Fruit fly (Drosophila melanogaster) whole organism, pupa: Measurements from ENCODE around the gene ND-39.

ENCODE experiments used
- CG10348 ChIP-seq: fragments of 200-800 bp; sonication (Bioruptor generic); IDR thresholded peaks from 2 replicates; pipeline ENCODE4 v1.3.6; 2022; ENCODE audit warnings: missing biosample characterization, missing genetic modification characterization
- CG12605 ChIP-seq: fragments of 200-800 bp; sonication (Bioruptor generic); IDR thresholded peaks from 2 replicates; pipeline ENCODE4 v1.3.6; 2022; ENCODE audit warnings: missing biosample characterization, missing genetic modification characterization
- CG13204 ChIP-seq: fragments of 200-800 bp; sonication (Bioruptor generic); optimal IDR thresholded peaks from 2 replicates; lab custom pipeline; 2018; ENCODE audit warnings: missing biosample characterization, mild to moderate bottlenecking, missing genetic modification characterization, moderate library complexity
- CG14655 ChIP-seq: fragments of 200-800 bp; sonication (Bioruptor generic); optimal IDR thresholded peaks from 3 replicates; lab custom pipeline; 2017; ENCODE audit warnings: mild to moderate bottlenecking, missing biosample characterization, missing genetic modification reagents, missing genetic modification characterization
- CG15710 ChIP-seq: fragments of 200-800 bp; sonication (Bioruptor generic); optimal IDR thresholded peaks from 2 replicates; lab custom pipeline; 2018; ENCODE audit warnings: missing biosample characterization, mild to moderate bottlenecking, missing genetic modification characterization, moderate library complexity
- CG17806 ChIP-seq: fragments of 200-800 bp; sonication (Bioruptor generic); optimal IDR thresholded peaks from 2 replicates; lab custom pipeline; 2018; ENCODE audit warnings: missing biosample characterization, mild to moderate bottlenecking, missing genetic modification characterization, moderate library complexity
- CG32121 ChIP-seq: fragments of 200-800 bp; sonication (Bioruptor generic); IDR thresholded peaks from 2 replicates; pipeline ENCODE4 v1.3.6; 2022; ENCODE audit warnings: missing biosample characterization, missing genetic modification characterization
- CG34367 ChIP-seq: fragments of 200-800 bp; sonication (Bioruptor generic); optimal IDR thresholded peaks from 2 replicates; lab custom pipeline; 2018; ENCODE audit warnings: missing biosample characterization, mild to moderate bottlenecking, missing genetic modification characterization
- CG4496 ChIP-seq: fragments of 200-800 bp; sonication (Bioruptor generic); IDR thresholded peaks from 3 replicates; pipeline ENCODE4 v1.3.6; 2022; ENCODE audit warnings: missing biosample characterization, missing genetic modification characterization
- CG8159 ChIP-seq: fragments of 200-800 bp; sonication (Bioruptor generic); optimal IDR thresholded peaks from 3 replicates; lab custom pipeline; 2018; ENCODE audit warnings: missing biosample characterization, mild to moderate bottlenecking, missing genetic modification characterization, moderate library complexity
- CG8301 ChIP-seq: fragments of 200-800 bp; sonication (Bioruptor generic); optimal IDR thresholded peaks from 2 replicates; lab custom pipeline; 2018; ENCODE audit warnings: missing biosample characterization, mild to moderate bottlenecking, missing genetic modification characterization
- CG9948 ChIP-seq: fragments of 200-800 bp; sonication (Bioruptor generic); optimal IDR thresholded peaks from 2 replicates; lab custom pipeline; 2018; ENCODE audit warnings: missing biosample characterization, mild to moderate bottlenecking, missing genetic modification characterization, moderate library complexity
- D1 ChIP-seq: fragments of 200-800 bp; sonication (Bioruptor generic); optimal IDR thresholded peaks from 2 replicates; lab custom pipeline; 2018; ENCODE audit warnings: missing biosample characterization, mild to moderate bottlenecking, missing genetic modification characterization, moderate library complexity
- EcR ChIP-seq: fragments of 200-800 bp; sonication (Bioruptor generic); optimal IDR thresholded peaks from 3 replicates; lab custom pipeline; 2019; ENCODE audit warnings: missing biosample characterization, missing genetic modification characterization, mild to moderate bottlenecking, moderate library complexity, missing genetic modification reagents
- Ets98B ChIP-seq: fragments of 200-800 bp; sonication (Bioruptor generic); IDR thresholded peaks from 2 replicates; pipeline ENCODE4 v1.3.6; 2022; ENCODE audit warnings: missing biosample characterization, missing genetic modification characterization
- Pif1A ChIP-seq: fragments of 200-800 bp; sonication (Bioruptor generic); optimal IDR thresholded peaks from 3 replicates; lab custom pipeline; 2016; ENCODE audit warnings: missing biosample characterization, missing genetic modification characterization
- Pif1B ChIP-seq: fragments of 200-800 bp; sonication (Bioruptor generic); optimal IDR thresholded peaks from 3 replicates; lab custom pipeline; 2016; ENCODE audit warnings: missing biosample characterization, missing genetic modification characterization
- Snoo ChIP-seq: fragments of 200-800 bp; sonication (Bioruptor generic); optimal IDR thresholded peaks from 3 replicates; lab custom pipeline; 2017; ENCODE audit warnings: missing biosample characterization, mild to moderate bottlenecking, missing genetic modification characterization, inconsistent platforms
- fd96Ca ChIP-seq: fragments of 200-800 bp; sonication (Bioruptor generic); IDR thresholded peaks from 3 replicates; pipeline ENCODE4 v1.3.6; 2022; ENCODE audit warnings: missing biosample characterization, missing genetic modification characterization
- gl ChIP-seq: fragments of 200-800 bp; sonication (Bioruptor generic); optimal IDR thresholded peaks from 2 replicates; lab custom pipeline; 2018; ENCODE audit warnings: missing biosample characterization, mild to moderate bottlenecking, missing genetic modification characterization
- rn ChIP-seq: fragments of 200-800 bp; sonication (Bioruptor generic); IDR thresholded peaks from 2 replicates; pipeline ENCODE4 v1.3.6; 2022; ENCODE audit warnings: missing biosample characterization, missing genetic modification characterization

Gene ND-39

DNA sequence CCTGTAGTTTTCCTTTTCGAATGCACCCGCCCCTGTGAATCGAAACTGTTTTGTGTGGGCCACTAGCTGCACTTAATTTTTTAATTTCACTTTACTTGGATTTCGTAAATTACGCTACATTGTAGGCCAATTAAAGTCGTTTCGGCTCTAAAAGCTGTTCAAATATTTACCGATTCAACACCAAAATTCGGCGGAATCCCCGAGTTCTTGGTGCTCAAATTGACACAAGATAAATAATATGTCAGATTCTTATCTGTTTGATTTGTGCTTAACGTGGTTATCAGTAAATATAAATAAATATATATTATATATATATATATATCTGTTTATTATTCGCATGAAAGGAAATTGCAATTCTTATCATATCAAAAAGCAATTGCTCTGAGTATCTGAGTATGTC is 43.9 kb upstream of the ND-39 start:
- TF ChIP-seq rn (no peak), CG8301 (no peak), CG34367 (tag; lab: Kevin White, UChicago) (no peak), CG8159 (peak; percentile 12), CG12605 (no peak), Snoo (tag; lab: Kevin White, UChicago) (peak; percentile 54), CG32121 (GFP tag; lab: Robert Waterston, UW) (no peak), Pif1B (GFP tag; lab: Kevin White, UChicago) (peak; percentile 36), Ets98B (GFP tag; lab: Robert Waterston, UW) (no peak)

DNA sequence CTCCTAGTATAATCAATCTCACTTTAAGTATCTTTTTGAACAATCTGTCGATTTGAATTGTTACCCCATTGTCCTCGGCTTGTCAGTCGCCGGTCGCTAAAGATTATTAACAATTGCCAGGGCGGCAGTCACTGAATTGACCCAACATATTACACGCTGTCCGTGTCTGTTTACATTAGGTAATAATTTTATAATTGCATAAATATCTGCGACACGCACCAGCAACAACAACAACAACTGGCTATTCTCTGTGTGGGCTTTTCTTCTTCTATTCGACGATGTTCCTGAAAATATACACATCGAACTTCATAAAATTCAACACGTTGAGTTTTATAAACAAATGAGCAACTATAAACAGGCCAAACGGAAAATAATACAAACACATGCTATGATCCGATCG is 43.1 kb upstream of the ND-39 start:
- TF ChIP-seq CG14655 (GFP tag; lab: Kevin White, UChicago) (no peak), CG10348 (no peak), CG34367 (tag; lab: Kevin White, UChicago) (no peak), CG17806 (tag; lab: Kevin White, UChicago) (no peak)
- TF ChIP-seq, all 21 proteins: peak for 0

DNA sequence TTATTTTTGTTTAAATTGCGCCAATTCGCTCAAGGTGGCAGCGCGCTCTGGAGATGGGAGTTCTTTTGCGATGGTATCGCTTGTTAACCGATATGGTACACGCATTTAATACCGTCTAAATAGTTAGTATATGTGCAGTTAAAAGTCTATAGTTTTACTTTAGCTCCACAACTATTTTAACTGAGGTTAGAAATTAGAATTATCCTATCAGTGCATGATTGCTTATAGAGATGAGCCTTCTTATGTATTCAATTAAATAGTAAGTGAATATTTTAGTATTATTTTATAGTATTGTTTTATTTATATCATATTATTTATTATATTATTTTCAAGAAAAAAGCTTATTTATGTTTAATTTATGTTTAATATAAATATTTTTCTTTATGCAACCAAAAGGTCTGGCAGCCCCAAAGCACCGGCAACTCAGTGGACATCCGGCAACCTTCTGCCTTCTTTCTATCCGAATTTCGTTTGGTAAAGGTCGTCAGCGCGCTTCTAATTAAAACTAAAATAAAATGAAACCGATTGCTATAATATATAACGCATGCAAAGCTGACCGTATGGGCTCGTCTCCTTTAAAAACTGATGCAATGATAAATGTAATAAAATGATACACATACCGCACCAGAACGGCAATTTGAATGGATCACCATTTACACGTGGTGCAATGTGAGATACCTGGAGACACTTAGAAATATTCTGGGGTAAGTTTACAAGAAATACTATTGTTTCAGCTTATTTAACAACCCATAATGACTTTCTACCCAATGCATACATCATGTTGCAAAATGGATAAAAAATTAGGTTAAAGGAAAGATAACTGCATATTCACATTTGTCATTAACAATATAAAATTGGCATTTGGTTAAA is 38.8 kb upstream of the ND-39 start, which contains the start of gene CG5199:
Gene CG5199, minus strand, starts transcription at position 52 of the 870 bp plus-strand sequence.
- TF ChIP-seq Pif1A (GFP tag; lab: Kevin White, UChicago) (no peak), CG4496 (GFP tag; lab: Robert Waterston, UW) (0 out of 3 replicates have a peak, but pooled peaks have one; percentile 35), CG15710 (tag; lab: Kevin White, UChicago) (peak; percentile 59), CG17806 (tag; lab: Kevin White, UChicago) (no peak), CG13204 (GFP tag; lab: Kevin White, UChicago) (no peak), fd96Ca (GFP tag; lab: Robert Waterston, UW) (no peak), CG14655 (GFP tag; lab: Kevin White, UChicago) (peak; percentile 47), CG8301 (no peak), CG34367 (tag; lab: Kevin White, UChicago) (no peak), CG10348 (no peak), rn (no peak), D1 (tag; lab: Kevin White, UChicago) (no peak), CG32121 (GFP tag; lab: Robert Waterston, UW) (peak; percentile 29; the same call in 1 of the 2 replicates), Pif1B (GFP tag; lab: Kevin White, UChicago) (peak; percentile 14), Snoo (tag; lab: Kevin White, UChicago) (peak; percentile 53), CG8159 (peak; percentile 64), gl (tag; lab: Kevin White, UChicago) (no peak), Ets98B (GFP tag; lab: Robert Waterston, UW) (no peak), EcR (no peak), CG9948 (tag; lab: Kevin White, UChicago) (peak; percentile 43)

DNA sequence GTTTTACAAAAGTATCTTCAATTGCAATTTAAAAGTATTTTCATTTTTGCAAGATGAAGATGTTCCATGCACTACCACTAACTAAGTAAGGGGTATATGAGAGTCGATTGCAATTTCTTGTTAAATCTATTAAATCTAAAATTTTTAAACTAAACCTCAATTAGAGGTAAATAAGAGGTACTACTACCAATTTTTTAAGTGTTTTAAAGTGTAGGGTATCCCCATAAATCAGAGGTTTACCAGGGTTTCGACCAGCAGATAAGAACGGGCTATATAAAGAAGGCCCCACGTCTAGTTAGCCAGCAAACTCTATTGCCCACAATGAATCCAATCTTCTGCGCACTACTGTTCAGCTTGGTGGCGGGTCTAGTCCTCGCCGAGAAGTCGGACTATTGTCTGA is 31.5 kb upstream of the ND-39 start, which contains the start of gene mag:
Gene mag, plus strand, starts transcription at position 301 of the 400 bp plus-strand sequence.
- TF ChIP-seq CG14655 (GFP tag; lab: Kevin White, UChicago) (no peak), Ets98B (GFP tag; lab: Robert Waterston, UW) (no peak), CG15710 (tag; lab: Kevin White, UChicago) (no peak), CG32121 (GFP tag; lab: Robert Waterston, UW) (no peak), CG4496 (GFP tag; lab: Robert Waterston, UW) (no peak)
- TF ChIP-seq, all 21 proteins: peak for 0

DNA sequence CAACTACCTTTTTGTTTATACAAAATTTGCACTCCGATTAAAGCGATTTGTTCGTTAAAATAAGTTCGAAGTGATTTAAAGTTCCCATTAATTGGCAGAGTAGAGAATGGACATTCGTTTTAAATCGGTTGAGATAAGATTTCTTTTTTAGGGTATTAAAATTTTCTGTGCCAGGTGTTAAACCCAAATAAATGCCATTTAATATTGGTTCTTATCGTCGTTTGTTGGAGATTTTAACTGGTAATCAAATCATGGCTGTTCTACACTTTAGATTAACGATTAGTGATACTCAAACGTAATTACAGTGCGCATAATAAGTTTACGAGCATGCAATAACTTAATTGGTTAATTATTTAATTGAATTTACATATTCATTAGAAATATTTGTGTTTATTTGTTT is 29.5 kb upstream of the ND-39 start:
- TF ChIP-seq Snoo (tag; lab: Kevin White, UChicago) (no peak), Pif1A (GFP tag; lab: Kevin White, UChicago) (no peak), CG32121 (GFP tag; lab: Robert Waterston, UW) (no peak), CG34367 (tag; lab: Kevin White, UChicago) (no peak), EcR (no peak), CG13204 (GFP tag; lab: Kevin White, UChicago) (no peak), D1 (tag; lab: Kevin White, UChicago) (no peak), CG10348 (no peak), Ets98B (GFP tag; lab: Robert Waterston, UW) (no peak), gl (tag; lab: Kevin White, UChicago) (no peak), CG9948 (tag; lab: Kevin White, UChicago) (no peak), CG15710 (tag; lab: Kevin White, UChicago) (no peak), CG14655 (GFP tag; lab: Kevin White, UChicago) (no peak), CG8301 (no peak)

DNA sequence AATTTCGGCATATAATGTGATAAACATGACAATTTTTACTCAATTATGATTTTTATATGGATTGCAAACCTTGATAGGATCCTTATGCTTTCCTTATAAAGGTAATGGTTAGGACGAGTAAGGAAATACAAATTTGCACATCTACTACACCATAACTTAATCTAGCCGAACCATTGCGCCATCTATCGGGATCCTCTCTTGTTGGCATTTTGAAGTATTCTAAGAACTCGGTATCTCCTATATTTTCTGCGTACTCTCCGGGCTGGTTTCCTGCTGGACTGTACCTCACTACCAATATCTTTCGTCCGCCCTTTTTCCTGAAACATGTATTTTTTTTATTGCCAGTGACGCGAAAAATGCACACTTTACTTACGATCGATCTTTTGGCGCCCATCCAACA is 27.2 kb upstream of the ND-39 start, which contains the start of gene atk:
Gene atk, minus strand, starts transcription at position 186 of the 400 bp plus-strand sequence.
- TF ChIP-seq EcR (no peak), CG32121 (GFP tag; lab: Robert Waterston, UW) (no peak), gl (tag; lab: Kevin White, UChicago) (no peak), CG4496 (GFP tag; lab: Robert Waterston, UW) (no peak), CG13204 (GFP tag; lab: Kevin White, UChicago) (no peak), CG10348 (no peak)
